Fruit fly (Drosophila melanogaster) whole organism, adult: ENCODE data around the gene p.
A peak's percentile ranks its signal among the peaks of the same experiment; 100 is the strongest.

Source experiments
- CG11617 ChIP-seq: fragments of 200-800 bp; sonication (Bioruptor generic); optimal IDR thresholded peaks from 2 replicates; lab custom pipeline; 2017; ENCODE audit warnings: mild to moderate bottlenecking, missing biosample characterization, missing genetic modification reagents, missing genetic modification characterization
- CG12768 ChIP-seq: fragments of 200-800 bp; sonication (Bioruptor generic); optimal IDR thresholded peaks from 2 replicates; lab custom pipeline; 2017; ENCODE audit warnings: missing biosample characterization, missing genetic modification characterization, mild to moderate bottlenecking, moderate library complexity, missing genetic modification reagents
- CG14711 ChIP-seq: fragments of 200-800 bp; sonication (Bioruptor generic); optimal IDR thresholded peaks from 2 replicates; lab custom pipeline; 2018; ENCODE audit warnings: missing biosample characterization, mild to moderate bottlenecking, missing genetic modification characterization, moderate library complexity
- CG1620 ChIP-seq: fragments of 200-800 bp; sonication (Bioruptor generic); optimal IDR thresholded peaks from 2 replicates; lab custom pipeline; 2016; ENCODE audit warnings: missing biosample characterization, missing genetic modification characterization
- CG33017 ChIP-seq: fragments of 200-800 bp; sonication (Bioruptor generic); optimal IDR thresholded peaks from 2 replicates; lab custom pipeline; 2018; ENCODE audit warnings: missing biosample characterization, mild to moderate bottlenecking, missing genetic modification characterization, moderate library complexity
- CG5204 ChIP-seq: fragments of 200-800 bp; sonication (Bioruptor generic); optimal IDR thresholded peaks from 2 replicates; lab custom pipeline; 2016; ENCODE audit warnings: missing biosample characterization, missing genetic modification characterization
- CG7045 ChIP-seq: fragments of 200-800 bp; sonication (Bioruptor generic); optimal IDR thresholded peaks from 2 replicates; lab custom pipeline; 2017; ENCODE audit warnings: missing biosample characterization, mild to moderate bottlenecking, missing genetic modification characterization
- CG7101 ChIP-seq: fragments of 200-800 bp; sonication (Bioruptor generic); optimal IDR thresholded peaks from 2 replicates; lab custom pipeline; 2018; ENCODE audit warnings: missing biosample characterization, mild to moderate bottlenecking, missing genetic modification characterization, moderate library complexity
- Clk ChIP-seq: fragments of 200-800 bp; sonication (Bioruptor generic); optimal IDR thresholded peaks from 2 replicates; lab custom pipeline; 2017; ENCODE audit warnings: missing biosample characterization, missing genetic modification characterization
- Crg-1 ChIP-seq: fragments of 200-800 bp; sonication (Bioruptor generic); optimal IDR thresholded peaks from 2 replicates; lab custom pipeline; 2016; ENCODE audit warnings: missing biosample characterization, missing genetic modification characterization
- Hr96 ChIP-seq: fragments of 200-800 bp; sonication (Bioruptor generic); optimal IDR thresholded peaks from 2 replicates; lab custom pipeline; 2016; ENCODE audit warnings: missing biosample characterization, missing genetic modification characterization
- Mnt ChIP-seq: fragments of 200-800 bp; sonication (Bioruptor generic); optimal IDR thresholded peaks from 2 replicates; lab custom pipeline; 2016; ENCODE audit warnings: missing biosample characterization, mild to moderate bottlenecking, missing genetic modification characterization
- bab1 ChIP-seq: fragments of 200-800 bp; sonication (Bioruptor generic); optimal IDR thresholded peaks from 3 replicates; lab custom pipeline; 2019; ENCODE audit warnings: missing biosample characterization, mild to moderate bottlenecking, missing genetic modification characterization, moderate library complexity
- cic ChIP-seq: fragments of 200-800 bp; sonication (Bioruptor generic); optimal IDR thresholded peaks from 2 replicates; lab custom pipeline; 2017; ENCODE audit warnings: missing biosample characterization, mild to moderate bottlenecking, missing genetic modification characterization, moderate library complexity
- cnc ChIP-seq, 2 experiments: fragments of >200 bp; optimal IDR thresholded peaks; 2 replicates each; lab custom pipeline; 2017
- kay ChIP-seq: fragments of 200-800 bp; sonication (Bioruptor generic); peaks from one replicate; lab custom pipeline; 2016; ENCODE audit warnings: missing biosample characterization, missing genetic modification characterization, borderline replicate concordance
- ovo ChIP-seq: fragments of 200-800 bp; sonication (Bioruptor generic); optimal IDR thresholded peaks from 2 replicates; lab custom pipeline; 2016; ENCODE audit warnings: missing biosample characterization, missing genetic modification characterization
- pad ChIP-seq: fragments of 200-800 bp; sonication (Bioruptor generic); optimal IDR thresholded peaks from 3 replicates; lab custom pipeline; 2017; ENCODE audit warnings: missing biosample characterization, missing genetic modification characterization, mild to moderate bottlenecking, moderate library complexity, missing genetic modification reagents
- tj ChIP-seq: fragments of 200-800 bp; sonication (Bioruptor generic); optimal IDR thresholded peaks from 3 replicates; lab custom pipeline; 2017; ENCODE audit warnings: missing biosample characterization, mild to moderate bottlenecking, missing genetic modification characterization, moderate library complexity
- toe ChIP-seq: fragments of 200-800 bp; sonication (Bioruptor generic); optimal IDR thresholded peaks from 2 replicates; lab custom pipeline; 2016; ENCODE audit warnings: missing biosample characterization, missing genetic modification characterization

The p gene

dm6 chr3R:8669900-8670528 lies 470 bp downstream of the p start:
- peak; percentile 77 for TF ChIP-seq Mnt
- peak; percentile 8 for TF ChIP-seq CG33017 (tag; lab: Kevin White, UChicago)
- TF ChIP-seq Clk (GFP tag; lab: Kevin White, UChicago) = no peak

DNA sequence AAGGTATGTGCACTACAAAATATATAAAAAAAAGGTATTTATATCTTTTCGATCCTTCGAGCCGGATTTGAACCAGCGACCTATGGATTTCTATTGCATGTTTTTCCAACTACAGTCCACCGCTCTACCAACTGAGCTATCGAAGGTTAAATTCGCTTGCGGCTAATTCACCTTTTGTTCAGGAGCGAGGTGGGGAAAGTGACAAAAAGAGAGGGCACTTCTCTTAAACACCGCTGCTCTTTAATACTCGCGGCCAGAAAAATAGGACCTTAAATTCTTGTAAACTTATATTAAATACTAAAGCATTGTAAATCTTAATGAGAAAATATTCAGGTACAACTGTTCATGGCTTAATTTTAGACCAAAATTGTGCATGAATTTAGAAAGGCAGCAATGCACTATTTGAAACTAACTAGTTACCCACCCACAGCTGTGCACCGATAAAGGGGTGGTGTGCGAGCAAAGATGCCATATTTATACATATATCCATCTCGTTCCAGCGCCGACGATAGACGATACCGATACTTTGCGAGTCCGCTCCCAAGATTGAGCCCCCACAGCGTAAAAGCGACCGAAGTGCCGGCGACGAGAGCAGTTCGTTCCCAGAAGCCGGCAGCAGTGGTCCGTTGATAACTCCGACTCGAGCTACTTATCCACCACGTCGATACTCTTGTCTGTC lies 1.3 kb downstream of the p start:
- TF ChIP-seq CG7101 = peak; percentile 97
- peak; percentile 99 for TF ChIP-seq pad
- peak; percentile 98 for TF ChIP-seq CG33017 (tag; lab: Kevin White, UChicago)
- peak; percentile 90 for TF ChIP-seq tj (GFP tag; lab: Kevin White, UChicago)
- peak; percentile 95 for TF ChIP-seq Crg-1 (GFP tag; lab: Kevin White, UChicago)
- peak; percentile 97 for TF ChIP-seq Hr96 (GFP tag; lab: Kevin White, UChicago)
- no peak for TF ChIP-seq CG5204 (GFP tag; lab: Kevin White, UChicago)
- peak; percentile 95 for TF ChIP-seq CG1620 (GFP tag; lab: Kevin White, UChicago)
- peak; percentile 97 for TF ChIP-seq Clk (GFP tag; lab: Kevin White, UChicago)
- TF ChIP-seq cnc (optimal IDR thresholded peaks at IDR 0.05; lab: Kevin White, UChicago) = no peak
- peak; percentile 95 for TF ChIP-seq Mnt
- peak; percentile 98 for TF ChIP-seq CG12768 (GFP tag; lab: Kevin White, UChicago)
- TF ChIP-seq bab1 = peak; percentile 97
- TF ChIP-seq CG14711 (tag; lab: Kevin White, UChicago) = peak; percentile 93
- peak; percentile 91 for TF ChIP-seq ovo (GFP tag; lab: Kevin White, UChicago)
- TF ChIP-seq kay (GFP tag; lab: Kevin White, UChicago) = peak; percentile 98
- peak; percentile 97 for TF ChIP-seq CG7045
- peak; percentile 93 for TF ChIP-seq cic (GFP tag; lab: Kevin White, UChicago)
- peak; percentile 98 for TF ChIP-seq toe
- TF ChIP-seq CG11617 = peak; percentile 98

dm6 chr3R:8668024-8668856 lies 2.2 kb downstream of the p start:
- TF ChIP-seq kay (GFP tag; lab: Kevin White, UChicago) = peak; percentile 76
- TF ChIP-seq CG5204 (GFP tag; lab: Kevin White, UChicago) = no peak
- no peak for TF ChIP-seq pad
- no peak for TF ChIP-seq tj (GFP tag; lab: Kevin White, UChicago)
- no peak for TF ChIP-seq CG7045
- TF ChIP-seq Crg-1 (GFP tag; lab: Kevin White, UChicago) = no peak
- TF ChIP-seq ovo (GFP tag; lab: Kevin White, UChicago) = no peak
- TF ChIP-seq CG1620 (GFP tag; lab: Kevin White, UChicago) = no peak
- TF ChIP-seq CG14711 (tag; lab: Kevin White, UChicago) = no peak
- peak; percentile 5 for TF ChIP-seq CG12768 (GFP tag; lab: Kevin White, UChicago)
- no peak for TF ChIP-seq Mnt

DNA sequence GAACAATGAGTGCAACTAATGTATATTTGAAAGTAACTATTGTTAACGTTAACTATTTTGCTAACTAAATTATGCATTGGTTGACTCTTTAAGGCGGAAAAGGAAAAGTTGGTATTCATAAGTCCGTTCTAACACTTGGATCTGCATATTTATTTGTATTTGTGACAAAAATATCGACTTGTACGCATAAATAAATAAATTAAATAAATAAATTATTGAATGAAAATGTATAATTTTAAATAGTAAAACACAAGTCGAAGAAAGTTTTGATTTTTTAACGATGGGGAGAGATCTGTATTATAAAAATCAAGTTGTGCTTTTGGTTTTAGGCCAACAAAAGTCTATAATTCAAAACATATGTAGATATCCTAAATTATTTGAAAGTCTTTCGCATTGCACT lies 2.9 kb downstream of the p start, which contains the start of gene CG8036:
CG8036 (plus strand) TSS at position 301 of the 400 bp plus-strand sequence.
- TF ChIP-seq bab1 (no peak), pad (no peak), tj (GFP tag; lab: Kevin White, UChicago) (no peak), CG5204 (GFP tag; lab: Kevin White, UChicago) (no peak), CG1620 (GFP tag; lab: Kevin White, UChicago) (no peak), cnc (optimal IDR thresholded peaks at IDR 0.05; lab: Kevin White, UChicago) (no peak), CG7045 (no peak), CG14711 (tag; lab: Kevin White, UChicago) (no peak), CG33017 (tag; lab: Kevin White, UChicago) (no peak), Hr96 (GFP tag; lab: Kevin White, UChicago) (no peak), Crg-1 (GFP tag; lab: Kevin White, UChicago) (no peak), CG12768 (GFP tag; lab: Kevin White, UChicago) (no peak), CG11617 (no peak), Mnt (no peak)

DNA sequence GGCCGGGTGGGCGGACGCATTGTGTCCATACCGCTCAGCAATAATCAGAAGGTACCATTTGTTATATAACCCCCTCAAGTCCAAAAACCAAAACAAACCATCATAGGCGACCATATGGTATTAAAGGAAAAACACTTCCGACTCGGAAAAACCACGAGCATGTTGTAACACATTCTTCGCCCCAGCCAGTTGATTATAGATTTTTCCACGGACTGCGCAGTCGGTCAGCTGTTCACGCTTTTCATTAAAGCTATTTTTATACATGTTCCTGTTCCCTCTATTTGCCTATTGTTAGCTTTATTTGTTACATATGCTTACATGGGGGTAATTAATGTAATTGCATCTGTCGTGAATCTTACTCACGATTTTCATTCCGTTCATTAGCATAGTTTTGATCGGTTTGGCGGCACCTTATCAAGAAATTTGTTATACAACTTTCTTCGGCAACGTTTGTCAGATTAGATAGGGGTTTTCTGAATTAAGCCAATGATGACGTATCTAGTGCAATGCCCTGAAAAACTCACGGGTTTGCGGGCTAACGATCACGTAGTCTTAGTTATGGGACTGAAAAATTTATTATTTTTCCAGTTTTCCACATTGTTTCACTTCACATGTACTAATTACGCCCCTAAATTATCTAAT lies 5.7 kb downstream of the p start:
- TF ChIP-seq bab1 (no peak), cnc (optimal IDR thresholded peaks at IDR 0.05; lab: Kevin White, UChicago) (no peak), CG7101 (no peak), CG14711 (tag; lab: Kevin White, UChicago) (no peak), pad (no peak)
